Fruit fly (Drosophila melanogaster) whole organism, embryonic: ENCODE measurements around the gene Fam92.
A peak's percentile ranks its signal among the peaks of the same experiment; 100 is the strongest.

Experiments
- Atf6 ChIP-seq: fragments of 200-800 bp; sonication (Bioruptor generic); IDR thresholded peaks from 2 replicates; pipeline ENCODE4 v1.3.6; 2022; ENCODE audit warnings: missing biosample characterization, missing genetic modification characterization
- Awh ChIP-seq: fragments of 200-800 bp; sonication (Bioruptor generic); IDR thresholded peaks from 2 replicates; pipeline ENCODE4, ENCODE4 v1.3.6; 2022; ENCODE audit warnings: missing biosample characterization, missing genetic modification characterization
- CG17912 ChIP-seq: fragments of 200-800 bp; sonication (Bioruptor generic); optimal IDR thresholded peaks from 2 replicates; lab custom pipeline; 2018; ENCODE audit warnings: missing biosample characterization, mild to moderate bottlenecking, missing genetic modification characterization
- CG18599 ChIP-seq: fragments of 200-800 bp; sonication (Bioruptor generic); optimal IDR thresholded peaks from 3 replicates; lab custom pipeline; 2017; ENCODE audit warnings: missing biosample characterization, missing genetic modification characterization, mild to moderate bottlenecking, moderate library complexity, missing genetic modification reagents
- CG2202 ChIP-seq: fragments of 200-800 bp; sonication (Bioruptor generic); optimal IDR thresholded peaks from 2 replicates; lab custom pipeline; 2018; ENCODE audit warnings: missing biosample characterization, mild to moderate bottlenecking, missing genetic modification characterization
- CG30431 ChIP-seq: fragments of 200-800 bp; sonication (Bioruptor generic); optimal IDR thresholded peaks from 2 replicates; lab custom pipeline; 2017; ENCODE audit warnings: missing biosample characterization, missing genetic modification characterization
- CG33213 ChIP-seq: fragments of 200-800 bp; sonication (Bioruptor generic); optimal IDR thresholded peaks from 3 replicates; lab custom pipeline; 2016; ENCODE audit warnings: missing biosample characterization, missing genetic modification characterization
- CG33557 ChIP-seq: fragments of 200-800 bp; sonication (Bioruptor generic); optimal IDR thresholded peaks from 2 replicates; lab custom pipeline; 2019; ENCODE audit warnings: missing biosample characterization, mild to moderate bottlenecking, missing genetic modification characterization, moderate library complexity
- CG8089 ChIP-seq: fragments of 200-800 bp; sonication (Bioruptor generic); optimal IDR thresholded peaks from 3 replicates; lab custom pipeline; 2016; ENCODE audit warnings: missing biosample characterization, missing genetic modification characterization
- CG8478 ChIP-seq: fragments of >200 bp; optimal IDR thresholded peaks from 2 replicates; lab custom pipeline; 2018
- CG8944 ChIP-seq: fragments of 200-800 bp; sonication (Bioruptor generic); optimal IDR thresholded peaks from 3 replicates; lab custom pipeline; 2016; ENCODE audit warnings: missing biosample characterization, missing genetic modification characterization
- CG9817 ChIP-seq: fragments of 200-800 bp; sonication (Bioruptor generic); optimal IDR thresholded peaks from 2 replicates; lab custom pipeline; 2018; ENCODE audit warnings: missing biosample characterization, mild to moderate bottlenecking, missing genetic modification characterization, moderate library complexity
- CG9932 ChIP-seq: fragments of 200-800 bp; sonication (Bioruptor generic); IDR thresholded peaks from 2 replicates; pipeline ENCODE4 v1.3.6; 2022; ENCODE audit warnings: missing biosample characterization, missing genetic modification characterization
- Camta ChIP-seq: fragments of 200-800 bp; sonication (Bioruptor generic); optimal IDR thresholded peaks from 2 replicates; lab custom pipeline; 2016; ENCODE audit warnings: missing biosample characterization, missing genetic modification characterization
- D19B ChIP-seq: fragments of 200-800 bp; sonication (Bioruptor generic); optimal IDR thresholded peaks from 2 replicates; lab custom pipeline; 2017; ENCODE audit warnings: missing biosample characterization, mild to moderate bottlenecking, missing genetic modification characterization
- Deaf1 ChIP-seq: fragments of 200-800 bp; optimal IDR thresholded peaks from 3 replicates; lab custom pipeline; 2019; ENCODE audit warnings: missing biosample characterization, mild to moderate bottlenecking, missing genetic modification characterization, moderate library complexity
- E2f2 ChIP-seq: fragments of 200-800 bp; sonication (Bioruptor generic); IDR thresholded peaks from 2 replicates; pipeline ENCODE4 v1.3.6; 2022; ENCODE audit warnings: missing biosample characterization, missing genetic modification characterization
- Meics ChIP-seq: fragments of 200-800 bp; sonication (Bioruptor generic); optimal IDR thresholded peaks from 2 replicates; lab custom pipeline; 2017; ENCODE audit warnings: missing biosample characterization, mild to moderate bottlenecking, missing genetic modification characterization
- Mrtf ChIP-seq: fragments of 200-800 bp; sonication (Bioruptor generic); IDR thresholded peaks from 3 replicates; pipeline ENCODE4 v1.3.6; 2022; ENCODE audit warnings: missing biosample characterization, missing genetic modification characterization
- NFAT ChIP-seq: fragments of 200-800 bp; sonication (Bioruptor generic); IDR thresholded peaks from 2 replicates; pipeline ENCODE4 v1.3.6; 2022; ENCODE audit warnings: missing biosample characterization, missing genetic modification characterization
- Nf-YA ChIP-seq: fragments of 200-800 bp; sonication (Bioruptor generic); IDR thresholded peaks from 2 replicates; pipeline ENCODE4 v1.3.6; 2022; ENCODE audit warnings: missing biosample characterization, missing genetic modification characterization
- Poxn ChIP-seq: fragments of 200-800 bp; sonication (Bioruptor generic); IDR thresholded peaks from 2 replicates; pipeline ENCODE4 v1.3.6; 2022; ENCODE audit warnings: missing biosample characterization, missing genetic modification characterization
- Rfx ChIP-seq: fragments of 200-800 bp; sonication (Bioruptor generic); IDR thresholded peaks from 2 replicates; pipeline ENCODE4 v1.3.6; 2022; ENCODE audit warnings: missing biosample characterization, missing genetic modification characterization
- Sox100B ChIP-seq: fragments of 200-800 bp; sonication (Bioruptor generic); optimal IDR thresholded peaks from 3 replicates; lab custom pipeline; 2018; ENCODE audit warnings: missing biosample characterization, mild to moderate bottlenecking, missing genetic modification characterization
- Ssrp ChIP-seq: fragments of 200-800 bp; sonication (Bioruptor generic); optimal IDR thresholded peaks from 2 replicates; lab custom pipeline; 2018; ENCODE audit warnings: missing biosample characterization, mild to moderate bottlenecking, missing genetic modification characterization, moderate library complexity
- Stat92E ChIP-seq, 3 experiments: fragments of >200 bp in 2 of 3; fragments of 200-800 bp in 1 of 3; sonication (Bioruptor generic) in 1 of 3; optimal IDR thresholded peaks; 2 replicates each; lab custom pipeline; 2017 to 2019; ENCODE audit warnings: missing biosample characterization in 3 of 3, missing genetic modification characterization in 3 of 3, mild to moderate bottlenecking in 1 of 3, moderate library complexity in 1 of 3
- Usf ChIP-seq: fragments of 200-800 bp; sonication (Bioruptor generic); optimal IDR thresholded peaks from 2 replicates; lab custom pipeline; 2017; ENCODE audit warnings: missing genotype, missing biosample characterization, missing genetic modification characterization
- al ChIP-seq: fragments of 200-800 bp; sonication (Bioruptor generic); IDR thresholded peaks from 2 replicates; pipeline ENCODE4 v1.3.6; 2022; ENCODE audit warnings: missing biosample characterization, missing genetic modification characterization
- cas ChIP-seq: fragments of 200-800 bp; sonication (Bioruptor generic); IDR thresholded peaks from 2 replicates; pipeline ENCODE4 v1.3.6; 2022; ENCODE audit warnings: missing biosample characterization, missing genetic modification characterization
- chinmo ChIP-seq: fragments of 200-800 bp; sonication (Bioruptor generic); IDR thresholded peaks from 4 replicates; pipeline ENCODE4 v1.3.6; 2022; ENCODE audit warnings: missing biosample characterization, missing genetic modification characterization; ENCODE audit not compliant: partially characterized antibody
- dysf ChIP-seq: fragments of 200-800 bp; sonication (Bioruptor generic); IDR thresholded peaks from 3 replicates; pipeline ENCODE4 v1.3.6; 2022; ENCODE audit warnings: missing biosample characterization, missing genetic modification characterization
- eve ChIP-seq, 2 experiments: fragments of >200 bp; optimal IDR thresholded peaks; 2 replicates each; lab custom pipeline; 2017; ENCODE audit warnings: missing biosample characterization in 2 of 2, missing genetic modification characterization in 2 of 2
- ftz-f1 ChIP-seq: fragments of 200-800 bp; sonication (Bioruptor generic); optimal IDR thresholded peaks from 2 replicates; lab custom pipeline; 2016; ENCODE audit warnings: missing biosample characterization, missing genetic modification characterization
- gsb-n ChIP-seq: fragments of 200-800 bp; sonication (Bioruptor generic); optimal IDR thresholded peaks from 3 replicates; lab custom pipeline; 2018; ENCODE audit warnings: missing biosample characterization, mild to moderate bottlenecking, missing genetic modification characterization
- insv ChIP-seq, 2 experiments: fragments of 200-800 bp; sonication (Bioruptor generic); optimal IDR thresholded peaks; 3 replicates each; lab custom pipeline; 2016 to 2018; ENCODE audit warnings: missing biosample characterization in 2 of 2, missing genetic modification characterization in 2 of 2
- jing ChIP-seq: fragments of 200-800 bp; sonication (Bioruptor generic); optimal IDR thresholded peaks from 2 replicates; lab custom pipeline; 2018; ENCODE audit warnings: missing biosample characterization, mild to moderate bottlenecking, missing genetic modification characterization
- ken ChIP-seq: fragments of 200-800 bp; sonication (Bioruptor generic); IDR thresholded peaks from 3 replicates; pipeline ENCODE4 v1.3.6; 2022; ENCODE audit warnings: missing biosample characterization, missing genetic modification characterization
- lab ChIP-seq: fragments of 200-800 bp; sonication (Bioruptor generic); optimal IDR thresholded peaks from 3 replicates; lab custom pipeline; 2017; ENCODE audit warnings: missing biosample characterization, missing genetic modification characterization, mild to moderate bottlenecking, moderate library complexity, missing genetic modification reagents
- maf-S ChIP-seq: fragments of 200-800 bp; sonication (Bioruptor generic); optimal IDR thresholded peaks from 2 replicates; lab custom pipeline; 2016; ENCODE audit warnings: missing biosample characterization, missing genetic modification characterization
- mirr ChIP-seq: fragments of 200-800 bp; sonication (Bioruptor generic); optimal IDR thresholded peaks from 3 replicates; lab custom pipeline; 2018; ENCODE audit warnings: missing biosample characterization, mild to moderate bottlenecking, missing genetic modification characterization
- slbo ChIP-seq: fragments of 200-800 bp; sonication (Bioruptor generic); IDR thresholded peaks from 2 replicates; pipeline ENCODE4 v1.3.6; 2022; ENCODE audit warnings: missing biosample characterization, missing genetic modification characterization
- sr ChIP-seq: fragments of 200-800 bp; sonication (Bioruptor generic); IDR thresholded peaks from 3 replicates; pipeline ENCODE4 v1.3.6; 2022; ENCODE audit warnings: missing biosample characterization, missing genetic modification characterization
- vnd ChIP-seq: fragments of 200-800 bp; sonication (Bioruptor generic); IDR thresholded peaks from 3 replicates; pipeline ENCODE4 v1.3.6; 2022; ENCODE audit warnings: missing biosample characterization, missing genetic modification characterization; ENCODE audit not compliant: partially characterized antibody

Gene Fam92

DNA sequence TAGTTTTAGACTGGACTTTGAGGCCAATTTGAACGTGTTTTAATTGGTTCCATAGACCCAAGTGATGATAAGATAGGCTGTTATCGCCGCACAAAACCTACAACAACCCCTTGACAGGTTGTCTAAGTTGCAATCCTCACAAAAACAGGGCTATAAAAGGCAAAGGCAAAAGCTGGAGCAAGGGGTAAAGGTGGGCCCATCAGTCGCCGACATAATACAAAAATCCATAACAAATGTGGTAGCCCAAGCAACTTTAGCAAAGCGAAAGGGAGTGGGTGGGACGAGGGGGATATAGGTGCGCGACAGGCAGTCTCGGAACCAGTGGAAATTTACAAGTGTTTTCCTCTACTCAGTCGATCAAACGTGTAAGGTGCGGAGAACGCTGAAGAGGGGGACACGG is 39.4 kb downstream of the Fam92 start (continued):
- TF ChIP-seq Sox100B = no peak
- TF ChIP-seq ken = no peak
- no peak for TF ChIP-seq CG8944
- no peak for TF ChIP-seq Meics (GFP tag; lab: Kevin White, UChicago)
- no peak for TF ChIP-seq Deaf1 (tag; lab: Kevin White, UChicago)
- TF ChIP-seq Awh (GFP tag; lab: Robert Waterston, UW) = no peak
- no peak for TF ChIP-seq Poxn (GFP tag; lab: Robert Waterston, UW)
- TF ChIP-seq CG18599 (GFP tag; lab: Kevin White, UChicago) = peak; percentile 13
- no peak for TF ChIP-seq ftz-f1 (GFP tag; lab: Kevin White, UChicago)
- no peak for TF ChIP-seq Nf-YA (GFP tag; lab: Robert Waterston, UW)
- peak; percentile 31; the same call in 1 of the 2 replicates for TF ChIP-seq CG9932 (GFP tag; lab: Robert Waterston, UW)
- no peak for TF ChIP-seq gsb-n
- no peak for TF ChIP-seq eve (GFP tag; optimal IDR thresholded peaks at IDR 0.05; lab: Kevin White, UChicago)
- TF ChIP-seq vnd (GFP tag; lab: Robert Waterston, UW) = no peak
- TF ChIP-seq D19B = peak; percentile 35
- no peak for TF ChIP-seq CG8089 (GFP tag; lab: Kevin White, UChicago)
- no peak for TF ChIP-seq CG33557 (GFP tag; lab: Kevin White, UChicago)
- TF ChIP-seq slbo = peak; percentile 9; the same call in 1 of the 2 replicates
- TF ChIP-seq CG30431 (GFP tag; lab: Kevin White, UChicago) = no peak
- TF ChIP-seq chinmo (GFP tag; lab: Robert Waterston, UW) = no peak
- TF ChIP-seq Camta (GFP tag; lab: Kevin White, UChicago) = no peak
- TF ChIP-seq CG8478 (lab: Kevin White, UChicago) = no peak
- TF ChIP-seq Atf6 (GFP tag; lab: Robert Waterston, UW) = peak; percentile 26; the same call in 1 of the 2 replicates
- peak; percentile 76 for TF ChIP-seq NFAT
- no peak for TF ChIP-seq insv (GFP tag; optimal IDR thresholded peaks at IDR 0.05; lab: Kevin White, UChicago)
- 0 out of 2 replicates have a peak, but pooled peaks have one; percentile 8 for TF ChIP-seq E2f2 (GFP tag; lab: Robert Waterston, UW)
- TF ChIP-seq sr (GFP tag; lab: Robert Waterston, UW) = 0 out of 3 replicates have a peak, but pooled peaks have one; percentile 14
- peak; percentile 41; the same call in 1 of the 2 replicates for TF ChIP-seq Rfx (GFP tag; lab: Robert Waterston, UW)
- no peak for TF ChIP-seq Mrtf
- no peak for TF ChIP-seq Stat92E (GFP tag; optimal IDR thresholded peaks at IDR 0.05; lab: Kevin White, UChicago)
- TF ChIP-seq al = no peak
- no peak for TF ChIP-seq CG17912 (GFP tag; lab: Kevin White, UChicago)
- TF ChIP-seq mirr (GFP tag; lab: Kevin White, UChicago) = peak; percentile 55
- TF ChIP-seq cas (GFP tag; lab: Robert Waterston, UW) = no peak
- TF ChIP-seq lab (GFP tag; lab: Kevin White, UChicago) = peak; percentile 66
- TF ChIP-seq dysf = 0 out of 3 replicates have a peak, but pooled peaks have one; percentile 24
- TF ChIP-seq maf-S = no peak
- TF ChIP-seq Usf (GFP tag; lab: Kevin White, UChicago) = no peak
- no peak for TF ChIP-seq CG9817 (tag; lab: Kevin White, UChicago)
- no peak for TF ChIP-seq CG2202 (tag; lab: Kevin White, UChicago)
- TF ChIP-seq jing = no peak
- no peak for TF ChIP-seq Ssrp (tag; lab: Kevin White, UChicago)
- TF ChIP-seq CG33213 (GFP tag; lab: Kevin White, UChicago) = no peak
